Worm (Caenorhabditis elegans) whole organism, young adult: ENCODE measurements around the gene Y7A5A.1.

Experiments used
- B0019.2 ChIP-seq: fragments of 200-800 bp; sonication (Bioruptor generic); conservative IDR thresholded peaks from 2 replicates; pipeline ENCODE4 v1.3.6; 2022; ENCODE audit warnings: missing genetic modification reagents, missing genetic modification characterization, missing compliant biosample characterization
- B0035.1 ChIP-seq: sonication (generic microtip); optimal IDR thresholded peaks from 2 replicates; lab custom pipeline; 2016; ENCODE audit warnings: missing genetic modification characterization, mild to moderate bottlenecking, missing compliant biosample characterization, missing genotype, missing genetic modification reagents
- B0261.1 ChIP-seq: sonication (generic microtip); optimal IDR thresholded peaks from 2 replicates; lab custom pipeline; 2016; ENCODE audit warnings: mild to moderate bottlenecking, missing genetic modification characterization, moderate library complexity, missing compliant biosample characterization
- D2030.7 ChIP-seq: fragments of 200-800 bp; sonication (Bioruptor generic); IDR thresholded peaks from 2 replicates; pipeline ENCODE4 v1.3.6; 2022; ENCODE audit warnings: missing genetic modification reagents, missing genetic modification characterization, missing compliant biosample characterization
- F10E7.11 ChIP-seq: sonication (generic microtip); optimal IDR thresholded peaks from 2 replicates; lab custom pipeline; 2017; ENCODE audit warnings: mild to moderate bottlenecking, missing genetic modification characterization, moderate library complexity, missing compliant biosample characterization
- F22D6.2 ChIP-seq: sonication (generic microtip); optimal IDR thresholded peaks from 2 replicates; lab custom pipeline; 2016; ENCODE audit warnings: mild to moderate bottlenecking, missing genetic modification characterization, missing compliant biosample characterization
- F39B2.1 ChIP-seq: fragments of 200-800 bp; sonication (Bioruptor generic); IDR thresholded peaks from 2 replicates; pipeline ENCODE4 v1.3.6; 2022; ENCODE audit warnings: missing genetic modification reagents, missing genetic modification characterization, missing compliant biosample characterization
- F49E8.2 ChIP-seq: sonication (generic microtip); optimal IDR thresholded peaks from 3 replicates; lab custom pipeline; 2017; ENCODE audit warnings: missing genetic modification characterization, mild to moderate bottlenecking, missing compliant biosample characterization, antibody characterized with exemption, moderate library complexity; ENCODE audit not compliant: insufficient read depth
- F52B5.7 ChIP-seq: sonication (generic microtip); optimal IDR thresholded peaks from 2 replicates; lab custom pipeline; 2016; ENCODE audit warnings: mild to moderate bottlenecking, missing genetic modification characterization, missing compliant biosample characterization
- K12H6.12 ChIP-seq: fragments of 200-800 bp; sonication (Bioruptor generic); optimal IDR thresholded peaks from 2 replicates; lab custom pipeline; 2018; ENCODE audit warnings: mild to moderate bottlenecking, missing genetic modification characterization, missing compliant biosample characterization
- Y56A3A.18 ChIP-seq: fragments of 200-800 bp; sonication (Bioruptor generic); IDR thresholded peaks from 2 replicates; pipeline ENCODE4 v1.3.6; 2022; ENCODE audit warnings: missing genetic modification reagents, missing genetic modification characterization, missing compliant biosample characterization
- Y67H2A.10 ChIP-seq: fragments of 200-800 bp; sonication (Bioruptor generic); conservative IDR thresholded peaks from 2 replicates; pipeline ENCODE4 v1.3.6; 2022; ENCODE audit warnings: missing genetic modification reagents, missing genetic modification characterization, missing compliant biosample characterization
- Y79H2A.3 ChIP-seq: fragments of 200-800 bp; sonication (Bioruptor generic); conservative IDR thresholded peaks from 2 replicates; pipeline ENCODE4 v1.3.6; 2022; ENCODE audit warnings: missing genetic modification reagents, missing genetic modification characterization, missing compliant biosample characterization
- Y95B8A.8 ChIP-seq: fragments of 200-800 bp; sonication (Bioruptor generic); IDR thresholded peaks from 2 replicates; pipeline ENCODE4 v1.3.6; 2022; ENCODE audit warnings: missing genetic modification reagents, missing genetic modification characterization, missing compliant biosample characterization
- aptf-3 ChIP-seq: fragments of 200-800 bp; sonication (Bioruptor generic); IDR thresholded peaks from 2 replicates; pipeline ENCODE4 v1.3.6; 2022; ENCODE audit warnings: missing genetic modification characterization, missing compliant biosample characterization
- attf-6 ChIP-seq: fragments of 200-800 bp; sonication (Bioruptor generic); IDR thresholded peaks from 2 replicates; pipeline ENCODE4 v1.3.6; 2022; ENCODE audit warnings: missing genetic modification reagents, missing genetic modification characterization, missing compliant biosample characterization
- bed-1 ChIP-seq: fragments of 200-800 bp; sonication (Bioruptor generic); IDR thresholded peaks from 2 replicates; pipeline ENCODE4 v1.3.6; 2022; ENCODE audit warnings: missing genetic modification reagents, missing genetic modification characterization, missing compliant biosample characterization
- bed-2 ChIP-seq: fragments of 200-800 bp; sonication (Bioruptor generic); IDR thresholded peaks from 2 replicates; pipeline ENCODE4 v1.3.6; 2022; ENCODE audit warnings: missing genetic modification reagents, missing genetic modification characterization, missing compliant biosample characterization
- ceh-100 ChIP-seq: fragments of 200-800 bp; sonication (Bioruptor generic); IDR thresholded peaks from 2 replicates; pipeline ENCODE4 v1.3.6; 2022; ENCODE audit warnings: missing genetic modification reagents, missing genetic modification characterization, missing compliant biosample characterization
- ceh-27 ChIP-seq: fragments of 200-800 bp; sonication (Bioruptor generic); optimal IDR thresholded peaks from 2 replicates; lab custom pipeline; 2018; ENCODE audit warnings: mild to moderate bottlenecking, missing genetic modification characterization, moderate library complexity, missing compliant biosample characterization
- chd-7 ChIP-seq: sonication (generic microtip); optimal IDR thresholded peaks from 2 replicates; lab custom pipeline; 2016; ENCODE audit warnings: mild to moderate bottlenecking, missing genetic modification characterization, moderate library complexity, missing compliant biosample characterization
- dox-1 ChIP-seq: fragments of 200-800 bp; sonication (Bioruptor generic); IDR thresholded peaks from 2 replicates; pipeline ENCODE4 v1.3.6; 2022; ENCODE audit warnings: missing genetic modification reagents, missing genetic modification characterization, missing compliant biosample characterization
- ekl-4 ChIP-seq: fragments of 200-800 bp; sonication (Bioruptor generic); IDR thresholded peaks from 2 replicates; pipeline ENCODE4 v1.3.6; 2022; ENCODE audit warnings: missing genetic modification reagents, missing genetic modification characterization, missing compliant biosample characterization
- him-1 ChIP-seq: sonication (generic microtip); optimal IDR thresholded peaks from 2 replicates; lab custom pipeline; 2016; ENCODE audit warnings: missing genotype, missing genetic modification reagents, missing genetic modification characterization, missing compliant biosample characterization
- hmg-20 ChIP-seq: fragments of 200-800 bp; sonication (Bioruptor generic); IDR thresholded peaks from 2 replicates; pipeline ENCODE4 v1.3.6; 2022; ENCODE audit warnings: missing genetic modification reagents, missing genetic modification characterization, missing compliant biosample characterization
- lag-1 ChIP-seq: fragments of 200-800 bp; sonication (Bioruptor generic); IDR thresholded peaks from 2 replicates; pipeline ENCODE4 v1.3.6; 2022; ENCODE audit warnings: missing genetic modification reagents, missing genetic modification characterization, missing compliant biosample characterization
- lin-26 ChIP-seq: fragments of 200-800 bp; sonication (Bioruptor generic); IDR thresholded peaks from 2 replicates; pipeline ENCODE4 v1.3.6; 2022; ENCODE audit warnings: missing genetic modification reagents, missing genetic modification characterization, missing compliant biosample characterization
- lin-35 ChIP-seq, 3 experiments: fragments of 150-350 bp in 2 of 3; sonication (generic microtip) in 1 of 3; optimal IDR thresholded peaks; 2 replicates each; lab custom pipeline; 2014 to 2018; ENCODE audit warnings: missing biosample characterization in 3 of 3, missing genetic modification characterization in 3 of 3, missing genetic modification reagents in 3 of 3
- lir-1 ChIP-seq: fragments of 200-800 bp; sonication (Bioruptor generic); conservative IDR thresholded peaks from 2 replicates; pipeline ENCODE4 v1.3.6; 2022; ENCODE audit warnings: missing genetic modification reagents, missing genetic modification characterization, missing compliant biosample characterization
- mxl-1 ChIP-seq: sonication (generic microtip); optimal IDR thresholded peaks from 2 replicates; lab custom pipeline; 2016; ENCODE audit warnings: missing genetic modification characterization, missing compliant biosample characterization
- nhr-27 ChIP-seq: fragments of 200-800 bp; sonication (Bioruptor generic); optimal IDR thresholded peaks from 2 replicates; lab custom pipeline; 2018; ENCODE audit warnings: mild to moderate bottlenecking, missing genetic modification characterization, moderate library complexity, missing compliant biosample characterization
- pha-4 ChIP-seq: fragments of 150-350 bp; sonication (generic microtip); optimal IDR thresholded peaks from 2 replicates; lab custom pipeline; 2014; ENCODE audit warnings: missing biosample characterization, missing genetic modification reagents, missing genetic modification characterization
- rec-8 ChIP-seq, 2 experiments: sonication (generic microtip); optimal IDR thresholded peaks; 2 replicates each; lab custom pipeline; 2016; ENCODE audit warnings: mild to moderate bottlenecking in 2 of 2, missing genetic modification characterization in 2 of 2, missing genetic modification reagents in 2 of 2, missing genotype in 2 of 2, missing biosample characterization in 1 of 2, missing compliant biosample characterization in 1 of 2, moderate library complexity in 1 of 2
- sea-2 ChIP-seq: fragments of 200-800 bp; sonication (Bioruptor generic); IDR thresholded peaks from 2 replicates; pipeline ENCODE4 v1.3.6; 2022; ENCODE audit warnings: missing genetic modification characterization, missing compliant biosample characterization
- snpc-1.1 ChIP-seq: sonication (generic microtip); optimal IDR thresholded peaks from 2 replicates; lab custom pipeline; 2017; ENCODE audit warnings: missing genetic modification characterization, mild to moderate bottlenecking, missing compliant biosample characterization, antibody characterized with exemption, moderate library complexity, missing genotype, missing genetic modification reagents; ENCODE audit not compliant: insufficient read depth
- snpc-4 ChIP-seq, 5 experiments: fragments of 150-350 bp in 1 of 5; sonication (generic microtip) in 4 of 5; optimal IDR thresholded peaks; 2 replicates each; lab custom pipeline; 2014 to 2018; ENCODE audit warnings: missing genetic modification characterization in 5 of 5, missing biosample characterization in 3 of 5, antibody characterized with exemption in 2 of 5, mild to moderate bottlenecking in 2 of 5, missing compliant biosample characterization in 2 of 5, missing genotype in 2 of 5, moderate library complexity in 2 of 5, missing genetic modification reagents in 1 of 5
- tbp1 ChIP-seq: fragments of 200-800 bp; sonication (Bioruptor generic); optimal IDR thresholded peaks from 2 replicates; lab custom pipeline; 2018; ENCODE audit warnings: mild to moderate bottlenecking, missing genetic modification characterization, missing compliant biosample characterization
- tbx-9 ChIP-seq: sonication (generic microtip); optimal IDR thresholded peaks from 2 replicates; lab custom pipeline; 2016; ENCODE audit warnings: borderline replicate concordance, missing genetic modification characterization, inconsistent platforms, missing compliant biosample characterization
- tlf-1 ChIP-seq: fragments of 200-800 bp; sonication (Bioruptor generic); optimal IDR thresholded peaks from 2 replicates; lab custom pipeline; 2018; ENCODE audit warnings: mild to moderate bottlenecking, missing genetic modification characterization, missing compliant biosample characterization
- xnd-1 ChIP-seq: sonication (generic microtip); optimal IDR thresholded peaks from 2 replicates; lab custom pipeline; 2016; ENCODE audit warnings: missing genotype, missing genetic modification reagents, missing genetic modification characterization, missing compliant biosample characterization
- zim-3 ChIP-seq: sonication (generic microtip); optimal IDR thresholded peaks from 2 replicates; lab custom pipeline; 2017; ENCODE audit warnings: mild to moderate bottlenecking, missing genetic modification characterization, moderate library complexity, missing compliant biosample characterization
- ztf-25 ChIP-seq: fragments of 200-800 bp; sonication (Bioruptor generic); IDR thresholded peaks from 2 replicates; pipeline ENCODE4 v1.3.6; 2022; ENCODE audit warnings: missing genetic modification reagents, missing genetic modification characterization, missing compliant biosample characterization
- ztf-26 ChIP-seq: sonication (generic microtip); optimal IDR thresholded peaks from 2 replicates; lab custom pipeline; 2017; ENCODE audit warnings: missing genetic modification characterization, missing compliant biosample characterization

Gene Y7A5A.1

ce11 chrX:15759222-15759621 lies 12.1 kb downstream of the Y7A5A.1 start:
- TF ChIP-seq lin-26 = no peak
- no peak for TF ChIP-seq snpc-4 (GFP tag; optimal IDR thresholded peaks at IDR 0.05; lab: Kevin White, UChicago)
- TF ChIP-seq snpc-4 (tag; optimal IDR thresholded peaks at IDR 0.05; lab: Kevin White, UChicago) = peak in 2 of 4 experiments; percentile 53 to 69
- no peak for TF ChIP-seq F52B5.7 (tag; lab: Kevin White, UChicago)
- TF ChIP-seq mxl-1 = no peak
- TF ChIP-seq B0019.2 (GFP tag; lab: Robert Waterston, UW) = no peak
- no peak for TF ChIP-seq snpc-1.1 (tag; lab: Kevin White, UChicago)
- TF ChIP-seq D2030.7 (GFP tag; lab: Robert Waterston, UW) = no peak
- no peak for TF ChIP-seq bed-2 (GFP tag; lab: Robert Waterston, UW)
- TF ChIP-seq B0035.1 (tag; lab: Kevin White, UChicago) = no peak

- no peak for TF ChIP-seq F52B5.7 (tag; lab: Kevin White, UChicago)
- TF ChIP-seq lin-35 (GFP tag; optimal IDR thresholded peaks at IDR 0.05; lab: Kevin White, UChicago) = no peak
- no peak for TF ChIP-seq F22D6.2 (tag; lab: Kevin White, UChicago)
- TF ChIP-seq nhr-27 (tag; lab: Kevin White, UChicago) = no peak
- TF ChIP-seq K12H6.12 (tag; lab: Kevin White, UChicago) = no peak
Measured at ce11 chrX:15757169-15757568, 14.1 kb downstream of the Y7A5A.1 start, which contains the start of gene wrt-4. Gene wrt-4 (minus strand): TSS chrX:15757269.

- no peak for TF ChIP-seq aptf-3 (GFP tag; lab: Robert Waterston, UW)
- TF ChIP-seq ekl-4 (GFP tag; lab: Robert Waterston, UW) = 0 out of 2 replicates have a peak, but pooled peaks have one; percentile 17
- no peak for TF ChIP-seq ceh-100 (GFP tag; lab: Robert Waterston, UW)
- no peak for TF ChIP-seq F10E7.11 (tag; lab: Kevin White, UChicago)
- 0 out of 2 replicates have a peak, but pooled peaks have one; percentile 31 for TF ChIP-seq attf-6 (GFP tag; lab: Robert Waterston, UW)
- no peak for TF ChIP-seq lir-1 (GFP tag; lab: Robert Waterston, UW)
- no peak for TF ChIP-seq pha-4 (tag; lab: Kevin White, UChicago)
- TF ChIP-seq lin-35 (GFP tag; optimal IDR thresholded peaks at IDR 0.05; lab: Kevin White, UChicago) = no peak
- TF ChIP-seq tlf-1 (GFP tag; lab: Kevin White, UChicago) = no peak
- no peak for TF ChIP-seq xnd-1 (tag; lab: Kevin White, UChicago)
- peak; percentile 55 for TF ChIP-seq B0261.1 (tag; lab: Kevin White, UChicago)
- TF ChIP-seq dox-1 (GFP tag; lab: Robert Waterston, UW) = peak; percentile 59; the same call in 1 of the 2 replicates
- TF ChIP-seq tbp1 = peak; percentile 85
- no peak for TF ChIP-seq hmg-20
- TF ChIP-seq Y95B8A.8 (GFP tag; lab: Robert Waterston, UW) = no peak
- TF ChIP-seq sea-2 = no peak
- 0 out of 2 replicates have a peak, but pooled peaks have one; percentile 20 for TF ChIP-seq F39B2.1 (GFP tag; lab: Robert Waterston, UW)
- TF ChIP-seq ztf-26 (tag; lab: Kevin White, UChicago) = no peak
- TF ChIP-seq Y67H2A.10 (GFP tag; lab: Robert Waterston, UW) = no peak
- no peak for TF ChIP-seq bed-1
- no peak for TF ChIP-seq tbx-9 (tag; lab: Kevin White, UChicago)
- TF ChIP-seq F49E8.2 (tag; lab: Kevin White, UChicago) = no peak
- TF ChIP-seq ceh-27 (GFP tag; lab: Kevin White, UChicago) = no peak
- peak; percentile 39; the same call in 1 of the 2 replicates for TF ChIP-seq Y56A3A.18 (GFP tag; lab: Robert Waterston, UW)
- peak; percentile 75 for TF ChIP-seq D2030.7 (GFP tag; lab: Robert Waterston, UW)
- peak; percentile 77 for TF ChIP-seq lin-26
- no peak for TF ChIP-seq Y79H2A.3 (GFP tag; lab: Robert Waterston, UW)
- no peak for TF ChIP-seq zim-3
- 0 out of 2 replicates have a peak, but pooled peaks have one; percentile 8 for TF ChIP-seq ztf-25
- TF ChIP-seq snpc-4 (GFP tag; optimal IDR thresholded peaks at IDR 0.05; lab: Kevin White, UChicago) = peak; percentile 26
- TF ChIP-seq snpc-4 (tag; optimal IDR thresholded peaks at IDR 0.05; lab: Kevin White, UChicago) = peak in 2 of 4 experiments; percentile 15 to 65
- TF ChIP-seq lag-1 (GFP tag; lab: Robert Waterston, UW) = no peak
- no peak for TF ChIP-seq him-1 (tag; lab: Kevin White, UChicago)
- no peak for TF ChIP-seq rec-8 (tag; optimal IDR thresholded peaks at IDR 0.05; lab: Kevin White, UChicago)
- TF ChIP-seq chd-7 = no peak
Measured at ce11 chrX:15751245-15751644, 20.0 kb downstream of the Y7A5A.1 start.
